Fruit fly (Drosophila melanogaster): ENCODE measurements around the gene Ilp5.

DNA sequence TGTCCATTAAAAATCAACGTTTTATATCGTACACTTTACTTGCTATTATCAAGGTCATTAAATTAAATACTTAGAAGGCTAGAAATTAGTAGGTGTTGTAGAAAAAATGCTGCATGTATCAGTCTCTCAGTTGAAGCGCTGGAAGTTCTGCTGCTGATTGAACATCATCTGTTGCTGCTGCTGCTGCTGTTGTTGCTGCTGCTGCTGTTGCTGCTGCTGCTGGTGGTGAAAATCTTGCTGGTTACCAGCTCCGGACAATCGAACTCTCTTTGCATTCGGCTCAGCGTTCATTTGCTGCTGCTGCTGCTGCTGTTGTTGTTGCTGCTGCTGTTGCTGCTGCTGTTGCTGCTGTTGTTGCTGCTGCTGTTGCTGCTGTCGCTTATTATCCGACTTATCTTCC, 13.4 kb upstream of the Ilp5 start:
- TF ChIP-seq OdsH (GFP tag; optimal IDR thresholded peaks at IDR 0.05) (no peak), salr (GFP tag; optimal IDR thresholded peaks at IDR 0.05) (no peak)
